Worm (Caenorhabditis elegans) whole organism, L4 larva: ENCODE measurements around the gene F35A5.1.

Source experiments
- D1046.2 ChIP-seq: fragments of 200-800 bp; sonication (Bioruptor generic); IDR thresholded peaks from 2 replicates; pipeline ENCODE4 v1.3.6; 2022; ENCODE audit warnings: missing genetic modification characterization, missing compliant biosample characterization
- F49E8.2 ChIP-seq: sonication (generic microtip); optimal IDR thresholded peaks from 2 replicates; lab custom pipeline; 2016; ENCODE audit warnings: missing compliant biosample characterization, mild to moderate bottlenecking, missing genetic modification characterization, borderline replicate concordance
- T20F7.1 ChIP-seq: fragments of 200-800 bp; sonication (Bioruptor generic); optimal IDR thresholded peaks from 2 replicates; lab custom pipeline; 2018; ENCODE audit warnings: mild to moderate bottlenecking, missing genetic modification characterization, missing compliant biosample characterization
- Y105C5A.15 ChIP-seq: fragments of 200-800 bp; sonication (Bioruptor generic); IDR thresholded peaks from 2 replicates; pipeline ENCODE4 v1.3.6; 2022; ENCODE audit warnings: missing genetic modification characterization, missing compliant biosample characterization
- ZK546.5 ChIP-seq, 2 experiments: sonication (generic microtip); optimal IDR thresholded peaks; 2 replicates each; lab custom pipeline; 2017; ENCODE audit warnings: missing biosample characterization in 2 of 2, missing genetic modification characterization in 2 of 2
- aha-1 ChIP-seq: fragments of 150-350 bp; peaks from one replicate; lab custom pipeline; 2014; ENCODE audit warnings: missing biosample characterization, missing genetic modification characterization
- ama-1 ChIP-seq: fragments of 150-350 bp; optimal IDR thresholded peaks from 2 replicates; lab custom pipeline; 2014; ENCODE audit warnings: inconsistent platforms, mixed read lengths
- attf-4 ChIP-seq: sonication (generic microtip); optimal IDR thresholded peaks from 3 replicates; lab custom pipeline; 2017; ENCODE audit warnings: missing biosample characterization, missing genetic modification characterization
- ceh-20 ChIP-seq: fragments of 200-800 bp; sonication (Bioruptor generic); IDR thresholded peaks from 2 replicates; pipeline ENCODE4 v1.3.6; 2022; ENCODE audit warnings: missing genetic modification reagents, missing genetic modification characterization, missing compliant biosample characterization
- ceh-28 ChIP-seq: fragments of 150-350 bp; optimal IDR thresholded peaks from 2 replicates; lab custom pipeline; 2014; ENCODE audit warnings: missing biosample characterization, missing genetic modification reagents, missing genetic modification characterization
- ceh-62 ChIP-seq: sonication (generic microtip); optimal IDR thresholded peaks from 2 replicates; lab custom pipeline; 2017; ENCODE audit warnings: missing biosample characterization, missing genetic modification characterization
- daf-16 ChIP-seq, 3 experiments: sonication (generic microtip); optimal IDR thresholded peaks; 2 replicates each; lab custom pipeline; 2016 to 2017; ENCODE audit warnings: missing genetic modification characterization in 3 of 3, missing genetic modification reagents in 3 of 3, mild to moderate bottlenecking in 2 of 3, missing compliant biosample characterization in 2 of 3, missing biosample characterization in 1 of 3, moderate library complexity in 1 of 3
- dmd-6 ChIP-seq: fragments of 200-800 bp; sonication (Bioruptor generic); IDR thresholded peaks from 2 replicates; pipeline ENCODE4 v1.3.6; 2022; ENCODE audit warnings: missing genetic modification reagents, missing genetic modification characterization, missing compliant biosample characterization
- duxl-1 ChIP-seq: sonication (generic microtip); optimal IDR thresholded peaks from 2 replicates; lab custom pipeline; 2016; ENCODE audit warnings: mild to moderate bottlenecking, missing genetic modification characterization, moderate library complexity, missing compliant biosample characterization; ENCODE audit not compliant: poor library complexity
- dve-1 ChIP-seq: sonication (generic microtip); optimal IDR thresholded peaks from 2 replicates; lab custom pipeline; 2017; ENCODE audit warnings: antibody characterized with exemption, mild to moderate bottlenecking, missing genetic modification characterization, missing compliant biosample characterization; ENCODE audit not compliant: insufficient read depth
- egl-27 ChIP-seq: sonication (generic microtip); optimal IDR thresholded peaks from 3 replicates; lab custom pipeline; 2017; ENCODE audit warnings: missing biosample characterization, missing genetic modification reagents, missing genetic modification characterization
- egl-43 ChIP-seq: fragments of 200-800 bp; sonication (Bioruptor generic); IDR thresholded peaks from 2 replicates; pipeline ENCODE4 v1.3.6; 2022; ENCODE audit warnings: missing genetic modification reagents, missing genetic modification characterization, missing compliant biosample characterization
- fkh-10 ChIP-seq: fragments of 150-350 bp; optimal IDR thresholded peaks from 2 replicates; lab custom pipeline; 2014; ENCODE audit warnings: missing biosample characterization, missing genetic modification reagents, missing genetic modification characterization
- gei-8 ChIP-seq: fragments of 200-800 bp; sonication (Bioruptor generic); optimal IDR thresholded peaks from 2 replicates; lab custom pipeline; 2018; ENCODE audit warnings: mild to moderate bottlenecking, missing genetic modification characterization, missing compliant biosample characterization
- hif-1 ChIP-seq, 2 experiments: sonication (generic microtip); optimal IDR thresholded peaks; 2 replicates each; lab custom pipeline; 2016 to 2017; ENCODE audit warnings: missing compliant biosample characterization in 2 of 2, missing genetic modification characterization in 2 of 2, missing genetic modification reagents in 2 of 2, missing genotype in 2 of 2, mild to moderate bottlenecking in 1 of 2
- jun-1 ChIP-seq: fragments of 150-350 bp; optimal IDR thresholded peaks from 2 replicates; lab custom pipeline; 2014; ENCODE audit warnings: missing biosample characterization, missing genetic modification reagents, missing genetic modification characterization
- lin-13 ChIP-seq: fragments of 150-350 bp; optimal IDR thresholded peaks from 2 replicates; lab custom pipeline; 2014; ENCODE audit warnings: missing biosample characterization, missing genetic modification reagents, missing genetic modification characterization
- lin-29 ChIP-seq: fragments of 200-800 bp; sonication (Bioruptor generic); IDR thresholded peaks from 2 replicates; pipeline ENCODE4 v1.3.6; 2022; ENCODE audit warnings: missing genetic modification reagents, missing genetic modification characterization, missing compliant biosample characterization
- lin-38 ChIP-seq: fragments of 200-800 bp; sonication (Bioruptor generic); IDR thresholded peaks from 2 replicates; pipeline ENCODE4 v1.3.6; 2022; ENCODE audit warnings: missing genetic modification reagents, missing genetic modification characterization, missing compliant biosample characterization
- lsy-2 ChIP-seq, 2 experiments: fragments of 150-350 bp in 1 of 2; sonication (generic microtip) in 1 of 2; optimal IDR thresholded peaks; 2 replicates each; lab custom pipeline; 2014 to 2017; ENCODE audit warnings: missing biosample characterization in 2 of 2, missing genetic modification characterization in 2 of 2
- madf-9 ChIP-seq: fragments of 200-800 bp; sonication (Bioruptor generic); conservative IDR thresholded peaks from 2 replicates; pipeline ENCODE4 v1.3.6; 2022; ENCODE audit warnings: missing genetic modification reagents, missing genetic modification characterization, missing compliant biosample characterization
- mdl-1 ChIP-seq, 2 experiments: fragments of 150-350 bp in 1 of 2; sonication (generic microtip) in 1 of 2; optimal IDR thresholded peaks; 2 replicates each; lab custom pipeline; 2014 to 2017; ENCODE audit warnings: missing biosample characterization in 2 of 2, missing genetic modification characterization in 2 of 2
- mep-1 ChIP-seq: fragments of 150-350 bp; sonication (generic microtip); optimal IDR thresholded peaks from 3 replicates; lab custom pipeline; 2014; ENCODE audit warnings: missing biosample characterization, missing genetic modification characterization
- mxl-2 ChIP-seq: fragments of 200-800 bp; sonication (Bioruptor generic); conservative IDR thresholded peaks from 2 replicates; pipeline ENCODE4 v1.3.6; 2022; ENCODE audit warnings: missing genetic modification reagents, missing genetic modification characterization, missing compliant biosample characterization
- mxl-3 ChIP-seq: fragments of 200-800 bp; sonication (Bioruptor generic); optimal IDR thresholded peaks from 2 replicates; lab custom pipeline; 2018; ENCODE audit warnings: mild to moderate bottlenecking, missing genetic modification characterization, missing compliant biosample characterization
- nhr-111 ChIP-seq: fragments of 200-800 bp; sonication (Bioruptor generic); optimal IDR thresholded peaks from 2 replicates; lab custom pipeline; 2018; ENCODE audit warnings: mild to moderate bottlenecking, missing genetic modification characterization, missing compliant biosample characterization
- nhr-237 ChIP-seq: sonication (generic microtip); optimal IDR thresholded peaks from 2 replicates; lab custom pipeline; 2017; ENCODE audit warnings: missing biosample characterization, missing genetic modification characterization
- nhr-25 ChIP-seq: sonication (generic microtip); optimal IDR thresholded peaks from 2 replicates; lab custom pipeline; 2017; ENCODE audit warnings: missing genetic modification characterization, mild to moderate bottlenecking, missing compliant biosample characterization, antibody characterized with exemption, moderate library complexity, borderline replicate concordance; ENCODE audit not compliant: insufficient read depth
- nhr-28 ChIP-seq: fragments of 150-350 bp; optimal IDR thresholded peaks from 2 replicates; lab custom pipeline; 2014; ENCODE audit warnings: missing biosample characterization, missing genetic modification characterization
- nhr-48 ChIP-seq: sonication (generic microtip); optimal IDR thresholded peaks from 2 replicates; lab custom pipeline; 2016; ENCODE audit warnings: mild to moderate bottlenecking, missing genetic modification characterization, missing compliant biosample characterization
- nhr-77 ChIP-seq: fragments of 150-350 bp; optimal IDR thresholded peaks from 2 replicates; lab custom pipeline; 2014; ENCODE audit warnings: missing biosample characterization, missing genetic modification characterization
- pha-4 ChIP-seq, 2 experiments: fragments of 150-350 bp in 1 of 2; fragments of 200-800 bp in 1 of 2; sonication (Bioruptor generic) in 1 of 2; IDR thresholded peaks in 1 of 2; optimal IDR thresholded peaks in 1 of 2; 2 replicates each; pipeline versions ENCODE4 v1.3.6 to Lab custom; 2014 to 2022; ENCODE audit warnings: missing genetic modification characterization in 2 of 2, missing genetic modification reagents in 2 of 2, missing biosample characterization in 1 of 2, missing compliant biosample characterization in 1 of 2
- php-3 ChIP-seq: fragments of 200-800 bp; sonication (Bioruptor generic); IDR thresholded peaks from 2 replicates; pipeline ENCODE4 v1.3.6; 2022; ENCODE audit warnings: missing genetic modification reagents, missing genetic modification characterization, missing compliant biosample characterization
- pqm-1 ChIP-seq: sonication (generic microtip); optimal IDR thresholded peaks from 2 replicates; lab custom pipeline; 2017; ENCODE audit warnings: missing biosample characterization, missing genetic modification characterization
- set-16 ChIP-seq: fragments of 200-800 bp; sonication (Bioruptor generic); IDR thresholded peaks from 2 replicates; pipeline ENCODE4 v1.3.6; 2022; ENCODE audit warnings: missing genetic modification reagents, missing genetic modification characterization, missing compliant biosample characterization
- tra-1 ChIP-seq: fragments of 200-800 bp; sonication (Bioruptor generic); IDR thresholded peaks from 2 replicates; pipeline ENCODE4 v1.3.6; 2022; ENCODE audit warnings: missing genetic modification reagents, missing genetic modification characterization, missing compliant biosample characterization
- unc-62 ChIP-seq, 3 experiments: fragments of 150-350 bp in 1 of 3; sonication (generic microtip); optimal IDR thresholded peaks in 2 of 3; peaks in 1 of 3; 1 replicate in 1 of 3; 2 replicates in 2 of 3; lab custom pipeline; 2014 to 2017; ENCODE audit warnings: missing biosample characterization in 3 of 3, missing genetic modification characterization in 3 of 3, missing genetic modification reagents in 3 of 3, missing genotype in 1 of 3
- zfp-2 ChIP-seq: sonication (generic microtip); optimal IDR thresholded peaks from 2 replicates; lab custom pipeline; 2016; ENCODE audit warnings: mild to moderate bottlenecking, missing genetic modification characterization, missing compliant biosample characterization
- zip-2 ChIP-seq: fragments of 150-350 bp; optimal IDR thresholded peaks from 2 replicates; lab custom pipeline; 2014; ENCODE audit warnings: missing biosample characterization, missing genetic modification characterization

Gene F35A5.1

ce11 chrX:3824443-3824842 lies 17.2 kb downstream of the F35A5.1 start:
- 0 out of 2 replicates have a peak, but pooled peaks have one; percentile 21 for TF ChIP-seq mxl-2 (GFP tag; lab: Robert Waterston, UW)
- TF ChIP-seq mxl-3 (GFP tag; lab: Kevin White, UChicago), result peak; percentile 83
- no peak for TF ChIP-seq Y105C5A.15 (GFP tag; lab: Robert Waterston, UW)
- TF ChIP-seq madf-9 (GFP tag; lab: Robert Waterston, UW), result peak; percentile 71; the same call in 1 of the 2 replicates
- TF ChIP-seq pqm-1 (tag; lab: Kevin White, UChicago), result no peak
- peak; percentile 13 for TF ChIP-seq pha-4 (GFP tag; IDR thresholded peaks at IDR 0.05; lab: Robert Waterston, UW)
- TF ChIP-seq pha-4 (tag; optimal IDR thresholded peaks at IDR 0.05; lab: Kevin White, UChicago), result no peak
- no peak for TF ChIP-seq php-3 (GFP tag; lab: Robert Waterston, UW)
- peak; percentile 47; the same call in 1 of the 2 replicates for TF ChIP-seq lin-29 (GFP tag; lab: Robert Waterston, UW)
- no peak for TF ChIP-seq nhr-28
- no peak for TF ChIP-seq nhr-25 (tag; lab: Kevin White, UChicago)
- no peak for TF ChIP-seq ceh-28
- no peak for TF ChIP-seq ZK546.5 (tag; optimal IDR thresholded peaks at IDR 0.05; lab: Kevin White, UChicago)
- TF ChIP-seq aha-1 (tag; lab: Kevin White, UChicago), result peak; percentile 8
- peak; percentile 2 for TF ChIP-seq nhr-48 (tag; lab: Kevin White, UChicago)
- no peak for TF ChIP-seq nhr-77 (tag; lab: Kevin White, UChicago)
- TF ChIP-seq lin-38 (GFP tag; lab: Robert Waterston, UW), result no peak
- peak; percentile 74 for TF ChIP-seq set-16
- 0 out of 2 replicates have a peak, but pooled peaks have one; percentile 40 for TF ChIP-seq egl-43 (GFP tag; lab: Robert Waterston, UW)

ce11 chrX:3824907-3825689 lies 17.8 kb downstream of the F35A5.1 start:
- peak; percentile 32 for TF ChIP-seq nhr-28
- TF ChIP-seq nhr-111 (GFP tag; lab: Kevin White, UChicago), result no peak
- TF ChIP-seq F49E8.2 (tag; lab: Kevin White, UChicago), result no peak
- peak; percentile 60 for TF ChIP-seq nhr-77 (tag; lab: Kevin White, UChicago)
- TF ChIP-seq unc-62 (GFP tag; optimal IDR thresholded peaks at IDR 0.05 in 1 of 2; lab: Kevin White, UChicago), result peak in 1 of 2 experiments; percentile 95
- no peak for TF ChIP-seq unc-62 (tag; optimal IDR thresholded peaks at IDR 0.05; lab: Kevin White, UChicago)
- peak in 1 of 2 experiments; percentile 2 for TF ChIP-seq lsy-2 (tag; optimal IDR thresholded peaks at IDR 0.05; lab: Kevin White, UChicago)
- TF ChIP-seq D1046.2 (GFP tag; lab: Robert Waterston, UW), result no peak
- no peak for TF ChIP-seq daf-16 (GFP tag; optimal IDR thresholded peaks at IDR 0.05; lab: Kevin White, UChicago)
- TF ChIP-seq daf-16 (tag; optimal IDR thresholded peaks at IDR 0.05; lab: Kevin White, UChicago), result peak; percentile 49
- no peak for TF ChIP-seq tra-1
- TF ChIP-seq aha-1 (tag; lab: Kevin White, UChicago), result no peak
- peak; percentile 50 for TF ChIP-seq dve-1
- TF ChIP-seq ceh-20 (GFP tag; lab: Robert Waterston, UW), result no peak
- TF ChIP-seq pha-4 (GFP tag; IDR thresholded peaks at IDR 0.05; lab: Robert Waterston, UW), result 0 out of 2 replicates have a peak, but pooled peaks have one; percentile 9
- no peak for TF ChIP-seq pha-4 (tag; optimal IDR thresholded peaks at IDR 0.05; lab: Kevin White, UChicago)
- TF ChIP-seq T20F7.1 (GFP tag; lab: Kevin White, UChicago), result peak; percentile 30
- TF ChIP-seq gei-8 (GFP tag; lab: Kevin White, UChicago), result no peak
- TF ChIP-seq egl-27, result no peak
- peak; percentile 73 for TF ChIP-seq dmd-6
- no peak for TF ChIP-seq madf-9 (GFP tag; lab: Robert Waterston, UW)
- no peak for TF ChIP-seq lin-13 (GFP tag; lab: Kevin White, UChicago)
- peak; percentile 63 for TF ChIP-seq pqm-1 (tag; lab: Kevin White, UChicago)

- TF ChIP-seq mep-1 (tag; lab: Kevin White, UChicago) (peak; percentile 21), nhr-237 (tag; lab: Kevin White, UChicago) (no peak), ama-1 (lab: Kevin White, UChicago) (no peak), ceh-62 (no peak), zip-2 (tag; lab: Kevin White, UChicago) (no peak), duxl-1 (tag; lab: Kevin White, UChicago) (no peak), attf-4 (no peak), nhr-111 (GFP tag; lab: Kevin White, UChicago) (no peak), egl-27 (no peak), zfp-2 (tag; lab: Kevin White, UChicago) (no peak), ZK546.5 (tag; optimal IDR thresholded peaks at IDR 0.05; lab: Kevin White, UChicago) (no peak), hif-1 (tag; optimal IDR thresholded peaks at IDR 0.05; lab: Kevin White, UChicago) (no peak), fkh-10 (no peak), mdl-1 (tag; optimal IDR thresholded peaks at IDR 0.05; lab: Kevin White, UChicago) (peak in 1 of 2 experiments; percentile 8), jun-1 (tag; lab: Kevin White, UChicago) (no peak)
Observed at ce11 chrX:3826172-3826571, 18.9 kb downstream of the F35A5.1 start.
